Fruit fly (Drosophila melanogaster) whole organism, prepupa: ENCODE measurements around the gene CG14615.

Source experiments
- CG10669 ChIP-seq: fragments of 200-800 bp; sonication (Bioruptor generic); optimal IDR thresholded peaks from 3 replicates; lab custom pipeline; 2018; ENCODE audit warnings: missing biosample characterization, mild to moderate bottlenecking, missing genetic modification characterization, moderate library complexity
- CG11294 ChIP-seq: fragments of 200-800 bp; sonication (Bioruptor generic); IDR thresholded peaks from 2 replicates; pipeline ENCODE4 v1.3.6; 2022; ENCODE audit warnings: missing biosample characterization, missing genetic modification characterization
- CG11762 ChIP-seq: fragments of 200-800 bp; sonication (Bioruptor generic); optimal IDR thresholded peaks from 3 replicates; lab custom pipeline; 2016; ENCODE audit warnings: missing biosample characterization, missing genetic modification characterization; ENCODE audit not compliant: insufficient read depth
- CG11902 ChIP-seq: fragments of 200-800 bp; sonication (Bioruptor generic); optimal IDR thresholded peaks from 3 replicates; lab custom pipeline; 2016; ENCODE audit warnings: missing biosample characterization, missing genetic modification characterization
- CG15336 ChIP-seq: fragments of 200-800 bp; sonication (Bioruptor generic); IDR thresholded peaks from 2 replicates; pipeline ENCODE4 v1.3.6; 2022; ENCODE audit warnings: missing biosample characterization, missing genetic modification characterization
- CG1621 ChIP-seq: fragments of 200-800 bp; sonication (Bioruptor generic); optimal IDR thresholded peaks from 3 replicates; lab custom pipeline; 2018; ENCODE audit warnings: missing biosample characterization, mild to moderate bottlenecking, missing genetic modification characterization
- CG31627 ChIP-seq: fragments of 200-800 bp; sonication (Bioruptor generic); optimal IDR thresholded peaks from 3 replicates; lab custom pipeline; 2016; ENCODE audit warnings: missing biosample characterization, missing genetic modification characterization
- CG32006 ChIP-seq: fragments of 200-800 bp; sonication (Bioruptor generic); optimal IDR thresholded peaks from 3 replicates; lab custom pipeline; 2017; ENCODE audit warnings: missing biosample characterization, mild to moderate bottlenecking, missing genetic modification characterization
- CG34406 ChIP-seq: fragments of 200-800 bp; sonication (Bioruptor generic); optimal IDR thresholded peaks from 3 replicates; lab custom pipeline; 2016; ENCODE audit warnings: missing biosample characterization, missing genetic modification characterization
- CG3919 ChIP-seq: fragments of 200-800 bp; sonication (Bioruptor generic); optimal IDR thresholded peaks from 3 replicates; lab custom pipeline; 2016; ENCODE audit warnings: missing biosample characterization, missing genetic modification characterization
- CG4318 ChIP-seq: fragments of 200-800 bp; sonication (Bioruptor generic); optimal IDR thresholded peaks from 3 replicates; lab custom pipeline; 2017; ENCODE audit warnings: missing biosample characterization, mild to moderate bottlenecking, missing genetic modification characterization
- CG6276 ChIP-seq: fragments of 200-800 bp; sonication (Bioruptor generic); optimal IDR thresholded peaks from 2 replicates; lab custom pipeline; 2017; ENCODE audit warnings: missing biosample characterization, mild to moderate bottlenecking, missing genetic modification characterization
- CG6808 ChIP-seq: fragments of 200-800 bp; sonication (Bioruptor generic); optimal IDR thresholded peaks from 3 replicates; lab custom pipeline; 2017; ENCODE audit warnings: missing biosample characterization, missing genetic modification characterization, mild to moderate bottlenecking, moderate library complexity, missing genetic modification reagents
- CG7368 ChIP-seq: fragments of 200-800 bp; sonication (Bioruptor generic); optimal IDR thresholded peaks from 3 replicates; lab custom pipeline; 2016; ENCODE audit warnings: missing biosample characterization, missing genetic modification characterization
- CG8119 ChIP-seq: fragments of 200-800 bp; sonication (Bioruptor generic); IDR thresholded peaks from 3 replicates; pipeline ENCODE4 v1.3.6; 2022; ENCODE audit warnings: missing biosample characterization, missing genetic modification characterization
- CG8319 ChIP-seq: fragments of 200-800 bp; sonication (Bioruptor generic); optimal IDR thresholded peaks from 3 replicates; lab custom pipeline; 2016; ENCODE audit warnings: missing biosample characterization, missing genetic modification characterization
- CG9139 ChIP-seq: fragments of 200-800 bp; sonication (Bioruptor generic); optimal IDR thresholded peaks from 3 replicates; lab custom pipeline; 2017; ENCODE audit warnings: missing biosample characterization, mild to moderate bottlenecking, missing genetic modification characterization
- Eip78C ChIP-seq: fragments of 200-800 bp; sonication (Bioruptor generic); peaks from one replicate; lab custom pipeline; 2016; ENCODE audit warnings: missing biosample characterization, missing genetic modification characterization
- Eip93F ChIP-seq: fragments of 200-800 bp; sonication (Bioruptor generic); optimal IDR thresholded peaks from 2 replicates; lab custom pipeline; 2016; ENCODE audit warnings: missing biosample characterization, mild to moderate bottlenecking, missing genetic modification characterization
- Ets21C ChIP-seq: fragments of 200-800 bp; sonication (Bioruptor generic); optimal IDR thresholded peaks from 3 replicates; lab custom pipeline; 2016; ENCODE audit warnings: missing biosample characterization, missing genetic modification characterization
- Ets96B ChIP-seq: fragments of 200-800 bp; optimal IDR thresholded peaks from 2 replicates; lab custom pipeline; 2019; ENCODE audit warnings: missing biosample characterization, mild to moderate bottlenecking, missing genetic modification characterization, moderate library complexity
- Hr38 ChIP-seq: sonication (Bioruptor generic); optimal IDR thresholded peaks from 2 replicates; lab custom pipeline; 2016; ENCODE audit warnings: missing biosample characterization, missing genetic modification characterization
- Hr4 ChIP-seq: fragments of 200-800 bp; sonication (Bioruptor generic); optimal IDR thresholded peaks from 3 replicates; lab custom pipeline; 2016; ENCODE audit warnings: missing biosample characterization, missing genetic modification characterization
- Lpt ChIP-seq: fragments of 200-800 bp; sonication (Bioruptor generic); optimal IDR thresholded peaks from 3 replicates; lab custom pipeline; 2016; ENCODE audit warnings: missing biosample characterization, missing genetic modification characterization
- Met ChIP-seq: fragments of 200-800 bp; sonication (Bioruptor generic); optimal IDR thresholded peaks from 3 replicates; lab custom pipeline; 2016; ENCODE audit warnings: missing biosample characterization, missing genetic modification characterization
- OdsH ChIP-seq: fragments of 200-800 bp; sonication (Bioruptor generic); optimal IDR thresholded peaks from 3 replicates; lab custom pipeline; 2016; ENCODE audit warnings: missing biosample characterization, missing genetic modification characterization
- Smox ChIP-seq: fragments of 200-800 bp; sonication (Bioruptor generic); optimal IDR thresholded peaks from 3 replicates; lab custom pipeline; 2016; ENCODE audit warnings: missing biosample characterization, missing genetic modification characterization
- Sox102F ChIP-seq: fragments of 200-800 bp; sonication (Bioruptor generic); optimal IDR thresholded peaks from 2 replicates; lab custom pipeline; 2016; ENCODE audit warnings: missing biosample characterization, mild to moderate bottlenecking, missing genetic modification characterization
- Sox15 ChIP-seq: fragments of 200-800 bp; sonication (Bioruptor generic); optimal IDR thresholded peaks from 3 replicates; lab custom pipeline; 2016; ENCODE audit warnings: missing biosample characterization, missing genetic modification characterization
- achi ChIP-seq: fragments of 200-800 bp; sonication (Bioruptor generic); optimal IDR thresholded peaks from 3 replicates; lab custom pipeline; 2016; ENCODE audit warnings: missing biosample characterization, missing genetic modification characterization
- cyc ChIP-seq: fragments of 200-800 bp; sonication (Bioruptor generic); optimal IDR thresholded peaks from 3 replicates; lab custom pipeline; 2016; ENCODE audit warnings: missing biosample characterization, missing genetic modification characterization
- dac ChIP-seq: fragments of 200-800 bp; sonication (Bioruptor generic); optimal IDR thresholded peaks from 2 replicates; lab custom pipeline; 2017; ENCODE audit warnings: missing biosample characterization, mild to moderate bottlenecking, missing genetic modification characterization
- dsx ChIP-seq: fragments of 200-800 bp; optimal IDR thresholded peaks from 3 replicates; lab custom pipeline; 2019; ENCODE audit warnings: missing biosample characterization, mild to moderate bottlenecking, missing genetic modification characterization, moderate library complexity; ENCODE audit not compliant: poor library complexity, severe bottlenecking
- eg ChIP-seq: fragments of 200-800 bp; sonication (Bioruptor generic); IDR thresholded peaks from 3 replicates; pipeline ENCODE4 v1.3.6; 2022; ENCODE audit warnings: missing biosample characterization, missing genetic modification characterization
- esn ChIP-seq: fragments of 200-800 bp; sonication (Bioruptor generic); optimal IDR thresholded peaks from 2 replicates; lab custom pipeline; 2016; ENCODE audit warnings: missing biosample characterization, mild to moderate bottlenecking, missing genetic modification characterization, moderate library complexity
- fd59A ChIP-seq: fragments of 200-800 bp; sonication (Bioruptor generic); optimal IDR thresholded peaks from 2 replicates; lab custom pipeline; 2017; ENCODE audit warnings: missing biosample characterization, mild to moderate bottlenecking, missing genetic modification characterization, missing genetic modification reagents
- fd85E ChIP-seq: fragments of 200-800 bp; sonication (Bioruptor generic); optimal IDR thresholded peaks from 3 replicates; lab custom pipeline; 2016; ENCODE audit warnings: missing biosample characterization, missing genetic modification characterization
- fkh ChIP-seq: fragments of 200-800 bp; sonication (Bioruptor generic); optimal IDR thresholded peaks from 3 replicates; lab custom pipeline; 2017; ENCODE audit warnings: missing biosample characterization, mild to moderate bottlenecking, missing genetic modification characterization, moderate library complexity
- lz ChIP-seq: fragments of 200-800 bp; sonication (Bioruptor generic); optimal IDR thresholded peaks from 3 replicates; lab custom pipeline; 2016; ENCODE audit warnings: missing biosample characterization, missing genetic modification characterization
- net ChIP-seq: fragments of 200-800 bp; sonication (Bioruptor generic); optimal IDR thresholded peaks from 3 replicates; lab custom pipeline; 2016; ENCODE audit warnings: missing biosample characterization, missing genetic modification characterization
- salr ChIP-seq, 2 experiments: fragments of 200-800 bp; sonication (Bioruptor generic); optimal IDR thresholded peaks; 3 replicates each; lab custom pipeline; 2016 to 2018; ENCODE audit warnings: missing biosample characterization in 2 of 2, missing genetic modification characterization in 2 of 2, mild to moderate bottlenecking in 1 of 2
- spab ChIP-seq: fragments of 200-800 bp; sonication (Bioruptor generic); optimal IDR thresholded peaks from 2 replicates; lab custom pipeline; 2017; ENCODE audit warnings: missing biosample characterization, mild to moderate bottlenecking, missing genetic modification characterization, missing genetic modification reagents
- ss ChIP-seq, 2 experiments: fragments of 200-800 bp; sonication (Bioruptor generic); optimal IDR thresholded peaks; 2 replicates in 1 of 2; 3 replicates in 1 of 2; lab custom pipeline; 2017 to 2018; ENCODE audit warnings: mild to moderate bottlenecking in 2 of 2, missing biosample characterization in 2 of 2, missing genetic modification characterization in 2 of 2, moderate library complexity in 1 of 2
- svp ChIP-seq: fragments of 200-800 bp; sonication (Bioruptor generic); peaks from one replicate; lab custom pipeline; 2016; ENCODE audit warnings: missing biosample characterization, missing genetic modification characterization
- topi ChIP-seq: fragments of 200-800 bp; sonication (Bioruptor generic); optimal IDR thresholded peaks from 3 replicates; lab custom pipeline; 2016; ENCODE audit warnings: missing biosample characterization, missing genetic modification characterization
- vri ChIP-seq: fragments of 200-800 bp; sonication (Bioruptor generic); optimal IDR thresholded peaks from 3 replicates; lab custom pipeline; 2016; ENCODE audit warnings: missing biosample characterization, mild to moderate bottlenecking, missing genetic modification characterization

CG14615 gene

dm6 chrX:22449191-22449787, at the start of gene CG14615, which contains the start of gene tilB:
Gene CG14615, minus strand, starts transcription at chrX:22449491.
Gene tilB, plus strand, starts transcription at chrX:22449737.
- TF ChIP-seq CG9139 (GFP tag; lab: Kevin White, UChicago), result no peak
- TF ChIP-seq fd59A (GFP tag; lab: Kevin White, UChicago), result no peak
- TF ChIP-seq CG15336 (GFP tag; lab: Robert Waterston, UW), result no peak
- TF ChIP-seq CG8319 (GFP tag; lab: Kevin White, UChicago), result no peak
- no peak for TF ChIP-seq CG31627 (GFP tag; lab: Kevin White, UChicago)
- TF ChIP-seq svp (GFP tag; lab: Kevin White, UChicago), result no peak
- no peak for TF ChIP-seq CG7368 (GFP tag; lab: Kevin White, UChicago)
- no peak for TF ChIP-seq spab (GFP tag; lab: Kevin White, UChicago)
- TF ChIP-seq cyc (GFP tag; lab: Kevin White, UChicago), result no peak
- TF ChIP-seq vri, result no peak

dm6 chrX:22491028-22491769, 41.9 kb upstream of the CG14615 start:
- TF ChIP-seq achi (peak; percentile 62), CG34406 (GFP tag; lab: Kevin White, UChicago) (peak; percentile 78), net (GFP tag; lab: Kevin White, UChicago) (peak; percentile 54), salr (GFP tag; optimal IDR thresholded peaks at IDR 0.05; lab: Kevin White, UChicago) (peak in 1 of 2 experiments; percentile 70), CG7368 (GFP tag; lab: Kevin White, UChicago) (peak; percentile 13), CG11294 (GFP tag; lab: Robert Waterston, UW) (no peak), CG8119 (GFP tag; lab: Robert Waterston, UW) (0 out of 3 replicates have a peak, but pooled peaks have one; percentile 38), spab (GFP tag; lab: Kevin White, UChicago) (peak; percentile 50), Lpt (GFP tag; lab: Kevin White, UChicago) (peak; percentile 8), fd59A (GFP tag; lab: Kevin White, UChicago) (peak; percentile 39), CG4318 (GFP tag; lab: Kevin White, UChicago) (peak; percentile 56), eg (0 out of 3 replicates have a peak, but pooled peaks have one; percentile 8), Hr38 (GFP tag; lab: Kevin White, UChicago) (no peak), Ets96B (tag; lab: Kevin White, UChicago) (peak; percentile 48), Sox102F (peak; percentile 32), Met (peak; percentile 44), lz (GFP tag; lab: Kevin White, UChicago) (peak; percentile 30), Smox (GFP tag; lab: Kevin White, UChicago) (no peak), Eip93F (GFP tag; lab: Kevin White, UChicago) (no peak), dsx (GFP tag; lab: Kevin White, UChicago) (no peak), Hr4 (GFP tag; lab: Kevin White, UChicago) (peak; percentile 35), OdsH (GFP tag; lab: Kevin White, UChicago) (peak; percentile 69), CG6276 (peak; percentile 42), ss (GFP tag; optimal IDR thresholded peaks at IDR 0.05; lab: Kevin White, UChicago) (no peak), Ets21C (GFP tag; lab: Kevin White, UChicago) (peak; percentile 7), Eip78C (GFP tag; lab: Kevin White, UChicago) (peak; percentile 83), cyc (GFP tag; lab: Kevin White, UChicago) (peak; percentile 3), Sox15 (GFP tag; lab: Kevin White, UChicago) (peak; percentile 66), dac (GFP tag; lab: Kevin White, UChicago) (no peak), CG6808 (GFP tag; lab: Kevin White, UChicago) (peak; percentile 67), fd85E (GFP tag; lab: Kevin White, UChicago) (peak; percentile 32), esn (GFP tag; lab: Kevin White, UChicago) (peak; percentile 68), CG11762 (GFP tag; lab: Kevin White, UChicago) (peak; percentile 49), CG11902 (GFP tag; lab: Kevin White, UChicago) (peak; percentile 51), vri (peak; percentile 71), fkh (GFP tag; lab: Kevin White, UChicago) (no peak), topi (GFP tag; lab: Kevin White, UChicago) (no peak), CG1621 (tag; lab: Kevin White, UChicago) (no peak), CG8319 (GFP tag; lab: Kevin White, UChicago) (peak; percentile 63), CG10669 (GFP tag; lab: Kevin White, UChicago) (peak; percentile 55), CG3919 (GFP tag; lab: Kevin White, UChicago) (no peak), CG32006 (GFP tag; lab: Kevin White, UChicago) (peak; percentile 76)
